Worm (Caenorhabditis elegans) whole organism, L2 larva: ENCODE measurements around the gene F23H12.7.

Experiments
- R02D3.7 ChIP-seq: fragments of 150-350 bp; optimal IDR thresholded peaks from 2 replicates; lab custom pipeline; 2014; ENCODE audit warnings: missing biosample characterization, missing genetic modification characterization
- aly-2 ChIP-seq: fragments of 150-350 bp; optimal IDR thresholded peaks from 2 replicates; lab custom pipeline; 2014; ENCODE audit warnings: missing biosample characterization, missing genetic modification characterization
- ceh-16 ChIP-seq: fragments of 150-350 bp; optimal IDR thresholded peaks from 2 replicates; lab custom pipeline; 2014; ENCODE audit warnings: missing biosample characterization, missing genetic modification characterization
- ceh-82 ChIP-seq: fragments of 150-350 bp; optimal IDR thresholded peaks from 2 replicates; lab custom pipeline; 2014; ENCODE audit warnings: missing biosample characterization, missing genetic modification characterization
- egl-27 ChIP-seq: sonication (generic microtip); optimal IDR thresholded peaks from 3 replicates; lab custom pipeline; 2017; ENCODE audit warnings: missing biosample characterization, missing genetic modification reagents, missing genetic modification characterization
- lin-13 ChIP-seq: fragments of 150-350 bp; optimal IDR thresholded peaks from 2 replicates; lab custom pipeline; 2014; ENCODE audit warnings: missing biosample characterization, missing genetic modification reagents, missing genetic modification characterization
- lsy-2 ChIP-seq, 2 experiments: fragments of 150-350 bp in 1 of 2; sonication (generic microtip) in 1 of 2; optimal IDR thresholded peaks; 2 replicates each; lab custom pipeline; 2014 to 2017; ENCODE audit warnings: missing biosample characterization in 2 of 2, missing genetic modification characterization in 2 of 2
- mdl-1 ChIP-seq, 2 experiments: fragments of 150-350 bp in 1 of 2; sonication (generic microtip) in 1 of 2; optimal IDR thresholded peaks; 2 replicates each; lab custom pipeline; 2017; ENCODE audit warnings: missing biosample characterization in 2 of 2, missing genetic modification characterization in 2 of 2
- nhr-12 ChIP-seq: fragments of 150-350 bp; optimal IDR thresholded peaks from 2 replicates; lab custom pipeline; 2014; ENCODE audit warnings: missing biosample characterization, missing genetic modification characterization
- nhr-6 ChIP-seq: fragments of 150-350 bp; optimal IDR thresholded peaks from 2 replicates; lab custom pipeline; 2014; ENCODE audit warnings: missing biosample characterization, missing genetic modification characterization
- nhr-77 ChIP-seq: fragments of 150-350 bp; optimal IDR thresholded peaks from 2 replicates; lab custom pipeline; 2014; ENCODE audit warnings: missing biosample characterization, missing genetic modification characterization
- peb-1 ChIP-seq: fragments of 150-350 bp; optimal IDR thresholded peaks from 2 replicates; lab custom pipeline; 2014; ENCODE audit warnings: missing biosample characterization, missing genetic modification characterization
- unc-62 ChIP-seq: fragments of 150-350 bp; optimal IDR thresholded peaks from 2 replicates; lab custom pipeline; 2014; ENCODE audit warnings: missing biosample characterization, missing genetic modification reagents, missing genetic modification characterization
- zag-1 ChIP-seq: fragments of 150-350 bp; optimal IDR thresholded peaks from 2 replicates; lab custom pipeline; 2014; ENCODE audit warnings: missing biosample characterization, missing genetic modification characterization

DNA sequence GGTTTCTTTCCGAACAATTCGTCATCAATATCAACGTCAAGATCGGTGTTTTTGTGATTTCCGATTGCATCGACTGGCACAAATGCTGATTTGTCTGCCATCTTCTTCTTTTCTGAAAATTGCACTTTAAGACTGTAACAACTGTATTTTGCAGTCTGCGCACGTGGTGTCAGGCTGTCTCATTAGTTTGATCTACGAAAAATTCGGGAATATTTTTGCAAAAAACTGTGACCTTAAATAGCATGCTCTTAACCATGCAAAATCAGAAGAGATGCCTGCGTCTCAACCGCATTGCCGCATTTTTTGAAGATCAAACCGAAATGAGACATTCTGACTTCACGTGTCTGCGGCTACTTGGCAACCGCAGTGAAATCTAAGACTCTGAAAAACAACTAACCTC is 29.9 kb downstream of the F23H12.7 start, which contains the start of gene K01D12.7:
- TF ChIP-seq nhr-77 (tag; lab: Kevin White, UChicago) (no peak), lin-13 (GFP tag; lab: Kevin White, UChicago) (no peak), lsy-2 (tag; optimal IDR thresholded peaks at IDR 0.05; lab: Kevin White, UChicago) (no peak), zag-1 (no peak), R02D3.7 (no peak), unc-62 (GFP tag; lab: Kevin White, UChicago) (no peak), ceh-82 (tag; lab: Kevin White, UChicago) (no peak), aly-2 (tag; lab: Kevin White, UChicago) (no peak), mdl-1 (tag; optimal IDR thresholded peaks at IDR 0.05; lab: Kevin White, UChicago) (no peak), ceh-16 (tag; lab: Kevin White, UChicago) (no peak), egl-27 (tag; lab: Kevin White, UChicago) (no peak), nhr-6 (tag; lab: Kevin White, UChicago) (no peak), peb-1 (tag; lab: Kevin White, UChicago) (no peak), nhr-12 (tag; lab: Kevin White, UChicago) (no peak)
